Worm (Caenorhabditis elegans): Measurements from ENCODE around the gene rei-2.

rei-2 gene

DNA sequence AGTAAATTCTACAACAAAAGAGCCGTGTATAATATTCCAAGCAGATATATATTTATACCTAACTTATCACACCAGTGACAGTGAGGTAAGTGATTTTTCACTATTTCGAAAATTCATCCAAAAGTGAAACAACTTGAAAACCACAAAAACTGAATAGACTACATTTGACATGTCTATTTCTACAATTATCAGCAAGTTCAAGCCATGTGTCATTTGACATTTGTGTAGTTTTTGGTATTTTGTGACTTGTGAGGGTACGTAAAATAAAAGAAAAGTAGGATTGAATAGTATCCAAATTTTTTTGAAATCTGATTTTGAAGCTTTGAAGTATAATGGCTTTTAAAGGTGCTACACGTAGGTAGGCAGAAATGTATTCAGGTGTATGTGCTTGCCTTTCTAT is 38.3 kb upstream of the rei-2 start:
- TF ChIP-seq sptf-1 (tag; optimal IDR thresholded peaks at IDR 0.05), result no peak
- no peak for TF ChIP-seq fkh-10 (GFP tag; optimal IDR thresholded peaks at IDR 0.05)
- no peak for TF ChIP-seq irx-1 (tag; optimal IDR thresholded peaks at IDR 0.05)
- TF ChIP-seq mab-9 (GFP tag; IDR thresholded peaks at IDR 0.05), result no peak
- TF ChIP-seq ceh-63 (GFP tag; optimal IDR thresholded peaks at IDR 0.05), result no peak
- peak; percentile 6 for TF ChIP-seq nhr-85 (tag)
- no peak for TF ChIP-seq egl-27 (tag; optimal IDR thresholded peaks at IDR 0.05)

DNA sequence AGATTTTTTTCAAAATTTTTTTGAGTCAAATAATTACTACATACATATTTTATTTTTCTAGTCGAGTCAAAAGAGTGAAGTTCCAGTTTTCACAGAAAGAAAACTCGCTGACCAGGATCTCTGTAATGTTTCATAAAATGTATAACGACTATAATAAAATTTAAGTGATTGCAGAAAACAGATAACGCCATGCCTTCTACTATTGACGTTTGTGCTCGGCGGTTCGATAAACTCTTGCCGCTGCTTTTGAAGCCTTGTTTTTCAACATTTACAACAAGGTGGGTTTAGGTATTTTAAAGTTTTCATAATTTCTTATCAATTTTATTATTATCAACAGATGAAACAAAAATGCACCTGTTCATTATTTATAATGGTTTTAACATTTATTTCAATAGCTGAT is 37.5 kb upstream of the rei-2 start, which contains the start of gene lmp-2:
Gene lmp-2, plus strand, starts transcription at position 190 of the 400 bp plus-strand sequence.
- peak; percentile 48 for TF ChIP-seq elt-2 (tag; optimal IDR thresholded peaks at IDR 0.05)
- TF ChIP-seq xbp-1 (tag; optimal IDR thresholded peaks at IDR 0.05), result no peak

DNA sequence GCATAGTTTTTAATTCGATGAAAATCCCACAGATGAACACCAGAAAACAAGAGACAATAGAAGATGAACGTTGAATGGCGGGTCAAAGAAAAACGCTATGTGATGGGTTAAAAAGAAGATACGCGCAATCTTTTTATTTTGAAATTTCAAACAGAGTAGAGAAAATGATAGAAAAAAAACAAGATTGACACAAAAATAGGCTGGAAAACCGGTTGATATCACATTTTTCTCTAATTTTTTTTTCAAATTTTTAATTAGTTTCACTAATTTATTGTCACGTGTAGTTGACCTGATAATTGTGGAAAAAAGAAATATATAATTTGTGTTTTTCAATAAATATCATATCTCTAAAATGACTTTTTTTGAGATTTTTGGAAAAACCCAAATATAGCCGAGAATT is 36.2 kb upstream of the rei-2 start, which contains the start of gene C05D9.9:
Gene C05D9.9, minus strand, starts transcription at position 101 of the 400 bp plus-strand sequence.
- TF ChIP-seq sptf-1 (tag; optimal IDR thresholded peaks at IDR 0.05) (no peak), ama-1 (optimal IDR thresholded peaks at IDR 0.05) (no peak), rnt-1 (tag; optimal IDR thresholded peaks at IDR 0.05) (no peak), blmp-1 (tag; optimal IDR thresholded peaks at IDR 0.05) (no peak), nhr-84 (tag; optimal IDR thresholded peaks at IDR 0.05) (no peak), nhr-11 (tag; optimal IDR thresholded peaks at IDR 0.05) (no peak), C34B4.2 (tag; optimal IDR thresholded peaks at IDR 0.05) (no peak), hlh-17 (GFP tag; optimal IDR thresholded peaks at IDR 0.05; ENCODE audit: borderline replicate concordance) (no peak), nhr-28 (tag; optimal IDR thresholded peaks at IDR 0.05) (no peak), nhr-12 (tag; optimal IDR thresholded peaks at IDR 0.05) (no peak), nhr-90 (tag; optimal IDR thresholded peaks at IDR 0.05; ENCODE audit: poor library complexity) (no peak), pag-3 (tag; optimal IDR thresholded peaks at IDR 0.05; ENCODE audit: borderline replicate concordance, insufficient read depth) (no peak), lsy-2 (tag; optimal IDR thresholded peaks at IDR 0.05) (no peak), unc-130 (tag; optimal IDR thresholded peaks at IDR 0.05) (no peak), elt-3 (tag; optimal IDR thresholded peaks at IDR 0.05) (peak in 1 of 6 experiments; percentile 5), fos-1 (tag; optimal IDR thresholded peaks at IDR 0.05) (no peak), pqm-1 (tag; optimal IDR thresholded peaks at IDR 0.05) (no peak), lin-15B (tag; optimal IDR thresholded peaks at IDR 0.05) (no peak), nhr-77 (tag; optimal IDR thresholded peaks at IDR 0.05) (no peak), nhr-20 (tag; optimal IDR thresholded peaks at IDR 0.05) (no peak), unc-86 (tag; optimal IDR thresholded peaks at IDR 0.05) (no peak), unc-30 (tag; optimal IDR thresholded peaks at IDR 0.05) (no peak), sup-37 (GFP tag; optimal IDR thresholded peaks at IDR 0.05) (no peak), ceh-90 (tag; optimal IDR thresholded peaks at IDR 0.05) (no peak), skn-1 (tag; optimal IDR thresholded peaks at IDR 0.05) (no peak), lin-35 (GFP tag; optimal IDR thresholded peaks at IDR 0.05) (peak in 1 of 2 experiments; percentile 3), snu-23 (GFP tag; optimal IDR thresholded peaks at IDR 0.05) (peak; percentile 1), ceh-82 (tag; optimal IDR thresholded peaks at IDR 0.05) (no peak), swsn-7 (tag; optimal IDR thresholded peaks at IDR 0.05) (no peak), lin-14 (GFP tag; optimal IDR thresholded peaks at IDR 0.05) (peak; percentile 10), dpl-1 (GFP tag; optimal IDR thresholded peaks at IDR 0.05) (no peak), F16B12.6 (tag; optimal IDR thresholded peaks at IDR 0.05) (no peak), grh-1 (GFP tag; IDR thresholded peaks at IDR 0.05) (peak; percentile 46), mep-1 (tag; optimal IDR thresholded peaks at IDR 0.05) (no peak), ceh-63 (GFP tag; optimal IDR thresholded peaks at IDR 0.05) (no peak), efl-1 (optimal IDR thresholded peaks at IDR 0.05) (no peak), efl-1 (GFP tag; optimal IDR thresholded peaks at IDR 0.05 in 1 of 2) (peak in 1 of 2 experiments; percentile 7), nhr-85 (tag) (peak; percentile 56), efl-3 (GFP tag; optimal IDR thresholded peaks at IDR 0.05) (no peak), hpl-2 (GFP tag; optimal IDR thresholded peaks at IDR 0.05) (no peak), egl-13 (tag; optimal IDR thresholded peaks at IDR 0.05) (no peak), mef-2 (tag; optimal IDR thresholded peaks at IDR 0.05) (no peak), xbp-1 (tag; optimal IDR thresholded peaks at IDR 0.05) (no peak), jun-1 (tag; optimal IDR thresholded peaks at IDR 0.05) (no peak), hlh-4 (tag; optimal IDR thresholded peaks at IDR 0.05) (no peak)

Measured in whole organism, L1 larva.